Worm (Caenorhabditis elegans) whole organism, L4 larva: ENCODE measurements around the gene C26B9.6.

Experiments
- D1046.2 ChIP-seq: fragments of 200-800 bp; sonication (Bioruptor generic); IDR thresholded peaks from 2 replicates; pipeline ENCODE4 v1.3.6; 2022; ENCODE audit warnings: missing genetic modification characterization, missing compliant biosample characterization
- F10B5.3 ChIP-seq: sonication (generic microtip); optimal IDR thresholded peaks from 2 replicates; lab custom pipeline; 2016; ENCODE audit warnings: mild to moderate bottlenecking, missing genetic modification characterization, missing compliant biosample characterization
- F37D6.2 ChIP-seq: sonication (generic microtip); optimal IDR thresholded peaks from 2 replicates; lab custom pipeline; 2016; ENCODE audit warnings: mild to moderate bottlenecking, missing genetic modification characterization, missing compliant biosample characterization
- F44E2.7 ChIP-seq: fragments of 200-800 bp; sonication (Bioruptor generic); IDR thresholded peaks from 2 replicates; pipeline ENCODE4 v2.1.2; 2022; ENCODE audit warnings: missing genetic modification characterization, missing compliant biosample characterization
- T26A8.4 ChIP-seq: fragments of 200-800 bp; sonication (Bioruptor generic); IDR thresholded peaks from 2 replicates; pipeline ENCODE4 v1.3.6; 2022; ENCODE audit warnings: missing genetic modification characterization, missing compliant biosample characterization
- Y48G9A.11 ChIP-seq: fragments of 200-800 bp; sonication (Bioruptor generic); IDR thresholded peaks from 2 replicates; pipeline ENCODE4 v1.3.6; 2022; ENCODE audit warnings: missing genetic modification reagents, missing genetic modification characterization, missing compliant biosample characterization
- ZK546.5 ChIP-seq, 2 experiments: sonication (generic microtip); optimal IDR thresholded peaks; 2 replicates each; lab custom pipeline; 2017; ENCODE audit warnings: missing biosample characterization in 2 of 2, missing genetic modification characterization in 2 of 2
- aha-1 ChIP-seq: fragments of 150-350 bp; peaks from one replicate; lab custom pipeline; 2014; ENCODE audit warnings: missing biosample characterization, missing genetic modification characterization
- aly-2 ChIP-seq: sonication (generic microtip); optimal IDR thresholded peaks from 2 replicates; lab custom pipeline; 2018; ENCODE audit warnings: missing biosample characterization, missing genetic modification characterization
- arid-1 ChIP-seq: fragments of 200-800 bp; sonication (Bioruptor generic); conservative IDR thresholded peaks from 2 replicates; pipeline ENCODE4 v1.3.6; 2022; ENCODE audit warnings: missing genetic modification reagents, missing genetic modification characterization, missing compliant biosample characterization
- cey-2 ChIP-seq: sonication (generic microtip); optimal IDR thresholded peaks from 3 replicates; lab custom pipeline; 2017; ENCODE audit warnings: missing genetic modification characterization, mild to moderate bottlenecking, missing compliant biosample characterization, antibody characterized with exemption, borderline replicate concordance; ENCODE audit not compliant: insufficient read depth
- ctbp-1 ChIP-seq: fragments of 200-800 bp; sonication (Bioruptor generic); IDR thresholded peaks from 2 replicates; pipeline ENCODE4 v1.3.6; 2022; ENCODE audit warnings: missing genetic modification reagents, missing genetic modification characterization, missing compliant biosample characterization
- daf-16 ChIP-seq, 3 experiments: sonication (generic microtip); optimal IDR thresholded peaks; 2 replicates each; lab custom pipeline; 2016 to 2017; ENCODE audit warnings: missing genetic modification characterization in 3 of 3, missing genetic modification reagents in 3 of 3, mild to moderate bottlenecking in 2 of 3, missing compliant biosample characterization in 2 of 3, missing biosample characterization in 1 of 3, moderate library complexity in 1 of 3
- daf-8 ChIP-seq: fragments of 200-800 bp; sonication (Bioruptor generic); IDR thresholded peaks from 2 replicates; pipeline ENCODE4 v1.3.6; 2022; ENCODE audit warnings: missing genetic modification characterization, missing compliant biosample characterization
- dmd-6 ChIP-seq: fragments of 200-800 bp; sonication (Bioruptor generic); IDR thresholded peaks from 2 replicates; pipeline ENCODE4 v1.3.6; 2022; ENCODE audit warnings: missing genetic modification reagents, missing genetic modification characterization, missing compliant biosample characterization
- dve-1 ChIP-seq: sonication (generic microtip); optimal IDR thresholded peaks from 2 replicates; lab custom pipeline; 2017; ENCODE audit warnings: antibody characterized with exemption, mild to moderate bottlenecking, missing genetic modification characterization, missing compliant biosample characterization; ENCODE audit not compliant: insufficient read depth
- egl-43 ChIP-seq: fragments of 200-800 bp; sonication (Bioruptor generic); IDR thresholded peaks from 2 replicates; pipeline ENCODE4 v1.3.6; 2022; ENCODE audit warnings: missing genetic modification reagents, missing genetic modification characterization, missing compliant biosample characterization
- fkh-10 ChIP-seq: fragments of 150-350 bp; optimal IDR thresholded peaks from 2 replicates; lab custom pipeline; 2014; ENCODE audit warnings: missing biosample characterization, missing genetic modification reagents, missing genetic modification characterization
- hif-1 ChIP-seq, 2 experiments: sonication (generic microtip); optimal IDR thresholded peaks; 2 replicates each; lab custom pipeline; 2016 to 2017; ENCODE audit warnings: missing compliant biosample characterization in 2 of 2, missing genetic modification characterization in 2 of 2, missing genetic modification reagents in 2 of 2, missing genotype in 2 of 2, mild to moderate bottlenecking in 1 of 2
- hlh-11 ChIP-seq: fragments of 200-800 bp; sonication (Bioruptor generic); optimal IDR thresholded peaks from 2 replicates; lab custom pipeline; 2018; ENCODE audit warnings: mild to moderate bottlenecking, missing genetic modification characterization, missing compliant biosample characterization
- hmg-1.1 ChIP-seq: fragments of 200-800 bp; sonication (Bioruptor generic); IDR thresholded peaks from 2 replicates; pipeline ENCODE4 v1.3.6; 2022; ENCODE audit warnings: missing genetic modification reagents, missing genetic modification characterization, missing compliant biosample characterization
- lir-3 ChIP-seq: sonication (generic microtip); optimal IDR thresholded peaks from 2 replicates; lab custom pipeline; 2016; ENCODE audit warnings: mild to moderate bottlenecking, missing genetic modification characterization, missing compliant biosample characterization
- mdl-1 ChIP-seq, 2 experiments: fragments of 150-350 bp in 1 of 2; sonication (generic microtip) in 1 of 2; optimal IDR thresholded peaks; 2 replicates each; lab custom pipeline; 2014 to 2017; ENCODE audit warnings: missing biosample characterization in 2 of 2, missing genetic modification characterization in 2 of 2
- mep-1 ChIP-seq: fragments of 150-350 bp; sonication (generic microtip); optimal IDR thresholded peaks from 3 replicates; lab custom pipeline; 2014; ENCODE audit warnings: missing biosample characterization, missing genetic modification characterization
- mes-2 ChIP-seq: sonication (generic microtip); optimal IDR thresholded peaks from 2 replicates; lab custom pipeline; 2016; ENCODE audit warnings: missing genotype, mild to moderate bottlenecking, missing genetic modification characterization, missing compliant biosample characterization; ENCODE audit not compliant: poor library complexity, severe bottlenecking
- mxl-3 ChIP-seq: fragments of 200-800 bp; sonication (Bioruptor generic); optimal IDR thresholded peaks from 2 replicates; lab custom pipeline; 2018; ENCODE audit warnings: mild to moderate bottlenecking, missing genetic modification characterization, missing compliant biosample characterization
- nhr-237 ChIP-seq: sonication (generic microtip); optimal IDR thresholded peaks from 2 replicates; lab custom pipeline; 2017; ENCODE audit warnings: missing biosample characterization, missing genetic modification characterization
- nhr-28 ChIP-seq: fragments of 150-350 bp; optimal IDR thresholded peaks from 2 replicates; lab custom pipeline; 2014; ENCODE audit warnings: missing biosample characterization, missing genetic modification characterization
- nhr-42 ChIP-seq: fragments of 200-800 bp; sonication (Bioruptor generic); IDR thresholded peaks from 2 replicates; pipeline ENCODE4 v1.3.6; 2022; ENCODE audit warnings: missing genetic modification characterization, missing compliant biosample characterization
- nhr-48 ChIP-seq: sonication (generic microtip); optimal IDR thresholded peaks from 2 replicates; lab custom pipeline; 2016; ENCODE audit warnings: mild to moderate bottlenecking, missing genetic modification characterization, missing compliant biosample characterization
- nhr-77 ChIP-seq: fragments of 150-350 bp; optimal IDR thresholded peaks from 2 replicates; lab custom pipeline; 2014; ENCODE audit warnings: missing biosample characterization, missing genetic modification characterization
- php-3 ChIP-seq: fragments of 200-800 bp; sonication (Bioruptor generic); IDR thresholded peaks from 2 replicates; pipeline ENCODE4 v1.3.6; 2022; ENCODE audit warnings: missing genetic modification reagents, missing genetic modification characterization, missing compliant biosample characterization
- pqm-1 ChIP-seq: sonication (generic microtip); optimal IDR thresholded peaks from 2 replicates; lab custom pipeline; 2017; ENCODE audit warnings: missing biosample characterization, missing genetic modification characterization
- rbr-2 ChIP-seq: sonication (generic microtip); optimal IDR thresholded peaks from 2 replicates; lab custom pipeline; 2016; ENCODE audit warnings: missing genotype, missing genetic modification characterization, missing compliant biosample characterization
- set-16 ChIP-seq: fragments of 200-800 bp; sonication (Bioruptor generic); IDR thresholded peaks from 2 replicates; pipeline ENCODE4 v1.3.6; 2022; ENCODE audit warnings: missing genetic modification reagents, missing genetic modification characterization, missing compliant biosample characterization
- snpc-1.2 ChIP-seq: fragments of 200-800 bp; sonication (Bioruptor generic); IDR thresholded peaks from 2 replicates; pipeline ENCODE4 v1.3.6; 2022; ENCODE audit warnings: missing genetic modification reagents, missing genetic modification characterization, missing compliant biosample characterization
- snpc-4 ChIP-seq: fragments of 150-350 bp; optimal IDR thresholded peaks from 2 replicates; lab custom pipeline; 2014; ENCODE audit warnings: missing biosample characterization, missing genetic modification characterization
- spr-3 ChIP-seq: fragments of 200-800 bp; sonication (Bioruptor generic); optimal IDR thresholded peaks from 2 replicates; lab custom pipeline; 2018; ENCODE audit warnings: mild to moderate bottlenecking, missing genetic modification characterization, missing compliant biosample characterization
- tag-97 ChIP-seq: fragments of 200-800 bp; sonication (Bioruptor generic); IDR thresholded peaks from 2 replicates; pipeline ENCODE4 v1.3.6; 2022; ENCODE audit warnings: missing genetic modification characterization, missing compliant biosample characterization
- unc-39 ChIP-seq: sonication (generic microtip); optimal IDR thresholded peaks from 2 replicates; lab custom pipeline; 2017; ENCODE audit warnings: missing biosample characterization, missing genetic modification characterization
- unc-62 ChIP-seq, 3 experiments: fragments of 150-350 bp in 1 of 3; sonication (generic microtip); optimal IDR thresholded peaks in 2 of 3; peaks in 1 of 3; 1 replicate in 1 of 3; 2 replicates in 2 of 3; lab custom pipeline; 2014 to 2017; ENCODE audit warnings: missing biosample characterization in 3 of 3, missing genetic modification characterization in 3 of 3, missing genetic modification reagents in 3 of 3, missing genotype in 1 of 3
- vab-7 ChIP-seq: fragments of 200-800 bp; sonication (Bioruptor generic); IDR thresholded peaks from 2 replicates; pipeline ENCODE4 v1.3.6; 2022; ENCODE audit warnings: missing genetic modification reagents, missing genetic modification characterization, missing compliant biosample characterization
- zip-11 ChIP-seq: fragments of 200-800 bp; sonication (Bioruptor generic); IDR thresholded peaks from 2 replicates; pipeline ENCODE4 v1.3.6; 2022; ENCODE audit warnings: missing genetic modification characterization, missing compliant biosample characterization
- ztf-7 ChIP-seq: fragments of 150-350 bp; optimal IDR thresholded peaks from 2 replicates; lab custom pipeline; 2014; ENCODE audit warnings: missing biosample characterization, missing genetic modification characterization

C26B9.6 gene

ce11 chrX:5368220-5368619 lies 33.0 kb upstream of the C26B9.6 start, which contains the start of gene jkk-1:
jkk-1 (plus strand) TSS chrX:5368468.
- TF ChIP-seq ZK546.5 (tag; optimal IDR thresholded peaks at IDR 0.05; lab: Kevin White, UChicago) (no peak), mep-1 (peak; percentile 48), hmg-1.1 (GFP tag; lab: Robert Waterston, UW) (peak; percentile 75), arid-1 (GFP tag; lab: Robert Waterston, UW) (0 out of 2 replicates have a peak, but pooled peaks have one; percentile 24), set-16 (GFP tag; lab: Robert Waterston, UW) (peak; percentile 57), vab-7 (GFP tag; lab: Robert Waterston, UW) (0 out of 2 replicates have a peak, but pooled peaks have one; percentile 28), unc-62 (GFP tag; optimal IDR thresholded peaks at IDR 0.05 in 1 of 2; lab: Kevin White, UChicago) (peak in 1 of 2 experiments; percentile 97), unc-62 (tag; optimal IDR thresholded peaks at IDR 0.05; lab: Kevin White, UChicago) (no peak), D1046.2 (no peak), mxl-3 (GFP tag; lab: Kevin White, UChicago) (peak; percentile 2), nhr-237 (no peak), ctbp-1 (GFP tag; lab: Robert Waterston, UW) (no peak), mdl-1 (tag; optimal IDR thresholded peaks at IDR 0.05; lab: Kevin White, UChicago) (peak in 1 of 2 experiments; percentile 39), aha-1 (tag; lab: Kevin White, UChicago) (peak; percentile 90), dmd-6 (GFP tag; lab: Robert Waterston, UW) (peak; percentile 13; the same call in 1 of the 2 replicates), fkh-10 (GFP tag; lab: Kevin White, UChicago) (peak; percentile 78), rbr-2 (peak; percentile 69), egl-43 (GFP tag; lab: Robert Waterston, UW) (0 out of 2 replicates have a peak, but pooled peaks have one; percentile 44)
- TF ChIP-seq, all 104 proteins: peak for 13

DNA sequence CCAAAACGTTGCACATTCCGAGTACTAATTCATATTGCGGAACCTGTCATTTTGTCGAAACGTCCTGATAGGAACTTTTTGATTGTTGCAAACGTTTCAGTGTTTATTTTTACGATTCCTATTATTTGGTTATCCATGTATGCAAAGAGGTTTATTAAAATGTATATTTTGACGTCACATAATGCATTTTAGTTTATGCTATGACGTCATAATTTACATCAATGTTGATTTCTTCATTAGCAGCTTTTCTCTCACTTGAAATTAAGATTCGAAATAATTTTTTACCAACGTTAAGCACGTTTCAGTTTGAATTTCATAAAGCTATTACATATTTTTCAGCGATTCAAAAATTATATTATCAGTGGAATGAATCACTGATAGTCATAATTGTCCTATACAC lies 31.3 kb upstream of the C26B9.6 start:
- no peak for TF ChIP-seq mxl-3 (GFP tag; lab: Kevin White, UChicago)
- TF ChIP-seq ztf-7 (tag; lab: Kevin White, UChicago), result no peak
- TF ChIP-seq mes-2 (tag; lab: Kevin White, UChicago), result no peak
- TF ChIP-seq zip-11 (GFP tag; lab: Robert Waterston, UW), result no peak
- TF ChIP-seq rbr-2, result no peak
- TF ChIP-seq snpc-4 (tag; lab: Kevin White, UChicago), result no peak
- no peak for TF ChIP-seq F37D6.2 (tag; lab: Kevin White, UChicago)
- no peak for TF ChIP-seq aha-1 (tag; lab: Kevin White, UChicago)
- no peak for TF ChIP-seq tag-97 (GFP tag; lab: Robert Waterston, UW)
- no peak for TF ChIP-seq aly-2 (tag; lab: Kevin White, UChicago)
- no peak for TF ChIP-seq nhr-42 (GFP tag; lab: Robert Waterston, UW)
- no peak for TF ChIP-seq unc-39
- TF ChIP-seq snpc-1.2 (GFP tag; lab: Robert Waterston, UW), result no peak
- no peak for TF ChIP-seq hif-1 (tag; optimal IDR thresholded peaks at IDR 0.05; lab: Kevin White, UChicago)
- TF ChIP-seq hlh-11 (tag; lab: Kevin White, UChicago), result no peak
- no peak for TF ChIP-seq daf-16 (GFP tag; optimal IDR thresholded peaks at IDR 0.05; lab: Kevin White, UChicago)
- TF ChIP-seq daf-16 (tag; optimal IDR thresholded peaks at IDR 0.05; lab: Kevin White, UChicago), result no peak
- TF ChIP-seq F10B5.3 (tag; lab: Kevin White, UChicago), result no peak
- TF ChIP-seq Y48G9A.11, result no peak
- TF ChIP-seq cey-2 (tag; lab: Kevin White, UChicago), result no peak

DNA sequence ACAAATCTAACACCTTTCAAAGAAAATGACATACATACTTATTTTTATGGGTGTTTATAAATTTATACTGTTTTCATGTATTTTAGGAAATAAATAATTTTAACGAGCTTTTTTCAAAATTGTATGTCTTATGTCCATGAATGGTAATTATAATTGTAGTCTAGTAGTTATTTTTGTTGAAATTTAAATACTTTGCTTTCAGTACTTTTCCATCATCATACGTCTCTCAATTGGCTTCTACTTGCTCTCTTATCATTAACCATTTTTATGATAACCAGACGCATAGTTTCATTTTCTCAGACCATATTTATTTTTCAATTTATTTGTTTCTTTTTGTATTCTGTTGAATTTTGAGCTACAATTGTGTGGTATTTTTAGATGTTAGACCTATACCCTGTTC lies 30.2 kb upstream of the C26B9.6 start, which contains the start of gene F35C8.5:
Gene F35C8.5 (plus strand): TSS at position 377 of the 400 bp plus-strand sequence.
- 0 out of 2 replicates have a peak, but pooled peaks have one; percentile 44 for TF ChIP-seq php-3
- TF ChIP-seq nhr-77 (tag; lab: Kevin White, UChicago), result peak; percentile 34
- no peak for TF ChIP-seq F44E2.7 (GFP tag; lab: Robert Waterston, UW)
- TF ChIP-seq dve-1, result peak; percentile 35
- no peak for TF ChIP-seq daf-8
- TF ChIP-seq lir-3, result no peak
- TF ChIP-seq nhr-28 (tag; lab: Kevin White, UChicago), result peak; percentile 52
- TF ChIP-seq nhr-48 (tag; lab: Kevin White, UChicago), result no peak
- 0 out of 2 replicates have a peak, but pooled peaks have one; percentile 6 for TF ChIP-seq dmd-6 (GFP tag; lab: Robert Waterston, UW)
- peak; percentile 53 for TF ChIP-seq pqm-1 (tag; lab: Kevin White, UChicago)
- no peak for TF ChIP-seq daf-16 (GFP tag; optimal IDR thresholded peaks at IDR 0.05; lab: Kevin White, UChicago)
- TF ChIP-seq daf-16 (tag; optimal IDR thresholded peaks at IDR 0.05; lab: Kevin White, UChicago), result peak; percentile 76
- no peak for TF ChIP-seq T26A8.4 (GFP tag; lab: Robert Waterston, UW)
- no peak for TF ChIP-seq spr-3 (GFP tag; lab: Kevin White, UChicago)
